Worm (Caenorhabditis elegans) whole organism, young adult: Measurements from ENCODE around the gene F37A4.5.

Experiments
- F37B4.10 ChIP-seq: fragments of 200-800 bp; sonication (Bioruptor generic); IDR thresholded peaks from 2 replicates; pipeline ENCODE4 v1.3.6; 2022; ENCODE audit warnings: missing genetic modification characterization, missing compliant biosample characterization
- F57A8.1 ChIP-seq: fragments of 200-800 bp; sonication (Bioruptor generic); optimal IDR thresholded peaks from 2 replicates; lab custom pipeline; 2018; ENCODE audit warnings: mild to moderate bottlenecking, missing genetic modification characterization, moderate library complexity, missing compliant biosample characterization
- hmg-1.2 ChIP-seq: fragments of 200-800 bp; sonication (Bioruptor generic); IDR thresholded peaks from 2 replicates; pipeline ENCODE4 v1.3.6; 2022; ENCODE audit warnings: missing genetic modification reagents, missing genetic modification characterization, missing compliant biosample characterization
- lag-1 ChIP-seq: fragments of 200-800 bp; sonication (Bioruptor generic); IDR thresholded peaks from 2 replicates; pipeline ENCODE4 v1.3.6; 2022; ENCODE audit warnings: missing genetic modification reagents, missing genetic modification characterization, missing compliant biosample characterization
- madf-6 ChIP-seq: fragments of 200-800 bp; sonication (Bioruptor generic); IDR thresholded peaks from 2 replicates; pipeline ENCODE4 v1.3.6; 2022; ENCODE audit warnings: missing genetic modification reagents, missing genetic modification characterization, missing compliant biosample characterization
- pha-4 ChIP-seq: fragments of 150-350 bp; sonication (generic microtip); optimal IDR thresholded peaks from 2 replicates; lab custom pipeline; 2014; ENCODE audit warnings: missing biosample characterization, missing genetic modification reagents, missing genetic modification characterization

DNA sequence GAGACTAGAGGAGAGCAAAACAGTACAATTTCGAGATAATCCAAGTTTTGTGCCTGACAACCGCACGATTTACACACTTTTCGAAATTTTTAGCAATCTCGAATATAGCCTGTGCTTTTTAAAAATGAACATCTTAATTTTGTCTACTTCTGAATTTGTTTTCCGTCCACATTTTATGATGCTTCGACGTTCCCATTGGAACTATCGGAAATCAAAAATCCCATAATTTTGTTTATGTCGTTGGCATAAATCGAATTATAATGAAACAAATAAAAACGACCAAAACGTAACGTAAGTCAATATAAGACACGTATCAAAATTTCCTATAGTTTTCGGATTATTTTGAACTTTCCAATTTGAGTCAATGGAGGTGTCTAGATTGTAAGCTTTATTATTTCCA lies 25.3 kb downstream of the F37A4.5 start, which contains the start of gene K07E12.2:
- no peak for TF ChIP-seq madf-6 (GFP tag; lab: Robert Waterston, UW)
- TF ChIP-seq hmg-1.2 (GFP tag; lab: Robert Waterston, UW): no peak
- no peak for TF ChIP-seq F57A8.1 (GFP tag; lab: Kevin White, UChicago)
- TF ChIP-seq F37B4.10 (GFP tag; lab: Robert Waterston, UW): no peak
- no peak for TF ChIP-seq pha-4 (tag; lab: Kevin White, UChicago)
- TF ChIP-seq lag-1 (GFP tag; lab: Robert Waterston, UW): no peak
